Worm (Caenorhabditis elegans) whole organism, L1 larva: Measurements from ENCODE around the gene F37A8.5.

Experiments
- C16A3.4 ChIP-seq: fragments of 150-350 bp; optimal IDR thresholded peaks from 2 replicates; lab custom pipeline; 2014; ENCODE audit warnings: missing biosample characterization, missing genetic modification characterization
- F16B12.6 ChIP-seq: fragments of 150-350 bp; optimal IDR thresholded peaks from 2 replicates; lab custom pipeline; 2014; ENCODE audit warnings: missing biosample characterization, missing genetic modification characterization
- aly-2 ChIP-seq: fragments of 150-350 bp; optimal IDR thresholded peaks from 2 replicates; lab custom pipeline; 2014; ENCODE audit warnings: missing biosample characterization, missing genetic modification characterization
- blmp-1 ChIP-seq: fragments of 150-350 bp; optimal IDR thresholded peaks from 2 replicates; lab custom pipeline; 2014; ENCODE audit warnings: missing biosample characterization, missing genetic modification characterization
- ceh-63 ChIP-seq: fragments of 200-800 bp; sonication (Bioruptor generic); optimal IDR thresholded peaks from 2 replicates; lab custom pipeline; 2018; ENCODE audit warnings: mild to moderate bottlenecking, missing genetic modification characterization, missing compliant biosample characterization
- ceh-8 ChIP-seq: fragments of 200-800 bp; sonication (Bioruptor generic); optimal IDR thresholded peaks from 2 replicates; lab custom pipeline; 2018; ENCODE audit warnings: mild to moderate bottlenecking, missing genetic modification characterization, moderate library complexity, missing compliant biosample characterization
- ceh-82 ChIP-seq, 3 experiments: fragments of 150-350 bp in 1 of 3; sonication (generic microtip) in 2 of 3; optimal IDR thresholded peaks; 2 replicates each; lab custom pipeline; 2014 to 2017; ENCODE audit warnings: missing biosample characterization in 3 of 3, missing genetic modification characterization in 3 of 3
- ces-1 ChIP-seq: fragments of 150-350 bp; optimal IDR thresholded peaks from 2 replicates; lab custom pipeline; 2014; ENCODE audit warnings: missing biosample characterization, missing genetic modification reagents, missing genetic modification characterization
- dpl-1 ChIP-seq, 3 experiments: fragments of 150-350 bp in 2 of 3; sonication (generic microtip) in 1 of 3; optimal IDR thresholded peaks; 2 replicates each; lab custom pipeline; 2014 to 2017; ENCODE audit warnings: missing biosample characterization in 3 of 3, missing genetic modification characterization in 3 of 3, missing genetic modification reagents in 3 of 3
- dsc-1 ChIP-seq: sonication (generic microtip); optimal IDR thresholded peaks from 2 replicates; lab custom pipeline; 2016; ENCODE audit warnings: mild to moderate bottlenecking, missing genetic modification characterization, missing compliant biosample characterization
- efl-1 ChIP-seq, 4 experiments: fragments of 150-350 bp; optimal IDR thresholded peaks in 3 of 4; peaks in 1 of 4; 1 replicate in 1 of 4; 2 replicates in 3 of 4; lab custom pipeline; 2014; ENCODE audit warnings: missing biosample characterization in 2 of 4, missing genetic modification characterization in 2 of 4, missing genetic modification reagents in 2 of 4
- egl-27 ChIP-seq, 2 experiments: fragments of 150-350 bp in 1 of 2; sonication (generic microtip); optimal IDR thresholded peaks; 3 replicates each; lab custom pipeline; 2017 to 2018; ENCODE audit warnings: missing biosample characterization in 2 of 2, missing genetic modification characterization in 2 of 2, missing genetic modification reagents in 2 of 2
- elt-2 ChIP-seq: sonication (generic microtip); optimal IDR thresholded peaks from 2 replicates; lab custom pipeline; 2016; ENCODE audit warnings: missing genetic modification characterization, mild to moderate bottlenecking, inconsistent platforms, missing compliant biosample characterization, missing genetic modification reagents
- elt-3 ChIP-seq, 6 experiments: fragments of 150-350 bp in 1 of 6; sonication (generic microtip); optimal IDR thresholded peaks; 2 replicates each; lab custom pipeline; 2017 to 2018; ENCODE audit warnings: missing biosample characterization in 6 of 6, missing genetic modification characterization in 6 of 6, inconsistent platforms in 1 of 6
- fkh-4 ChIP-seq: sonication (generic microtip); optimal IDR thresholded peaks from 2 replicates; lab custom pipeline; 2016; ENCODE audit warnings: missing compliant biosample characterization, missing genetic modification characterization, borderline replicate concordance
- fkh-8 ChIP-seq: sonication (generic microtip); optimal IDR thresholded peaks from 2 replicates; lab custom pipeline; 2016; ENCODE audit warnings: mild to moderate bottlenecking, missing genetic modification characterization, missing compliant biosample characterization
- fos-1 ChIP-seq: fragments of 150-350 bp; optimal IDR thresholded peaks from 2 replicates; lab custom pipeline; 2014; ENCODE audit warnings: missing biosample characterization, missing genetic modification characterization
- hpl-2 ChIP-seq: fragments of 150-350 bp; optimal IDR thresholded peaks from 2 replicates; lab custom pipeline; 2014; ENCODE audit warnings: missing biosample characterization, missing genetic modification reagents, missing genetic modification characterization
- irx-1 ChIP-seq: sonication (generic microtip); optimal IDR thresholded peaks from 2 replicates; lab custom pipeline; 2016; ENCODE audit warnings: missing genetic modification characterization, missing compliant biosample characterization
- isw-1 ChIP-seq: fragments of 200-800 bp; sonication (Bioruptor generic); IDR thresholded peaks from 2 replicates; pipeline ENCODE4 v1.3.6; 2022; ENCODE audit warnings: missing genetic modification characterization, missing compliant biosample characterization
- lin-14 ChIP-seq: fragments of 200-800 bp; sonication (Bioruptor generic); optimal IDR thresholded peaks from 2 replicates; lab custom pipeline; 2018; ENCODE audit warnings: mild to moderate bottlenecking, missing genetic modification characterization, moderate library complexity, missing compliant biosample characterization
- lin-15B ChIP-seq: fragments of 150-350 bp; sonication (generic microtip); optimal IDR thresholded peaks from 3 replicates; lab custom pipeline; 2014; ENCODE audit warnings: missing biosample characterization, missing genetic modification characterization
- lin-35 ChIP-seq, 2 experiments: fragments of 150-350 bp; optimal IDR thresholded peaks; 2 replicates each; lab custom pipeline; 2014; ENCODE audit warnings: missing biosample characterization in 2 of 2, missing genetic modification characterization in 2 of 2, missing genetic modification reagents in 2 of 2
- lsy-2 ChIP-seq, 2 experiments: fragments of 150-350 bp; optimal IDR thresholded peaks; 2 replicates each; lab custom pipeline; 2014; ENCODE audit warnings: missing biosample characterization in 2 of 2, missing genetic modification characterization in 2 of 2
- mab-9 ChIP-seq: fragments of 200-800 bp; sonication (Bioruptor generic); IDR thresholded peaks from 2 replicates; pipeline ENCODE4 v1.3.6; 2022; ENCODE audit warnings: missing genetic modification reagents, missing genetic modification characterization, missing compliant biosample characterization
- nhr-19 ChIP-seq: fragments of 200-800 bp; sonication (Bioruptor generic); conservative IDR thresholded peaks from 2 replicates; pipeline ENCODE4 v1.3.6; 2022; ENCODE audit warnings: missing genetic modification characterization, missing compliant biosample characterization
- nhr-47 ChIP-seq: sonication (generic microtip); optimal IDR thresholded peaks from 2 replicates; lab custom pipeline; 2016; ENCODE audit warnings: mild to moderate bottlenecking, missing genetic modification characterization, moderate library complexity, missing compliant biosample characterization
- nhr-71 ChIP-seq: sonication (generic microtip); optimal IDR thresholded peaks from 2 replicates; lab custom pipeline; 2016; ENCODE audit warnings: mild to moderate bottlenecking, missing genetic modification characterization, moderate library complexity, missing compliant biosample characterization
- nhr-77 ChIP-seq: fragments of 150-350 bp; optimal IDR thresholded peaks from 2 replicates; lab custom pipeline; 2014; ENCODE audit warnings: missing biosample characterization, missing genetic modification characterization
- nhr-85 ChIP-seq: sonication (generic microtip); peaks from one replicate; lab custom pipeline; 2016; ENCODE audit warnings: missing genetic modification characterization, inconsistent platforms, missing compliant biosample characterization
- pag-3 ChIP-seq: sonication (generic microtip); optimal IDR thresholded peaks from 2 replicates; lab custom pipeline; 2017; ENCODE audit warnings: missing genetic modification characterization, mild to moderate bottlenecking, missing compliant biosample characterization, antibody characterized with exemption, borderline replicate concordance; ENCODE audit not compliant: insufficient read depth
- rnt-1 ChIP-seq: sonication (generic microtip); optimal IDR thresholded peaks from 2 replicates; lab custom pipeline; 2016; ENCODE audit warnings: mild to moderate bottlenecking, missing genetic modification characterization, moderate library complexity, missing compliant biosample characterization
- skn-1 ChIP-seq: fragments of 150-350 bp; optimal IDR thresholded peaks from 2 replicates; lab custom pipeline; 2014; ENCODE audit warnings: missing biosample characterization, missing genetic modification characterization
- snpc-4 ChIP-seq: fragments of 150-350 bp; optimal IDR thresholded peaks from 2 replicates; lab custom pipeline; 2014; ENCODE audit warnings: missing biosample characterization, missing genetic modification characterization
- snu-23 ChIP-seq: sonication (generic microtip); optimal IDR thresholded peaks from 2 replicates; lab custom pipeline; 2016; ENCODE audit warnings: missing genetic modification characterization, missing compliant biosample characterization
- unc-130 ChIP-seq: fragments of 150-350 bp; optimal IDR thresholded peaks from 2 replicates; lab custom pipeline; 2017; ENCODE audit warnings: missing biosample characterization, missing genetic modification characterization, inconsistent platforms
- vab-15 ChIP-seq: sonication (generic microtip); optimal IDR thresholded peaks from 2 replicates; lab custom pipeline; 2017; ENCODE audit warnings: missing genotype, mild to moderate bottlenecking, missing genetic modification characterization, missing compliant biosample characterization
- xbp-1 ChIP-seq: sonication (generic microtip); optimal IDR thresholded peaks from 2 replicates; lab custom pipeline; 2016; ENCODE audit warnings: missing genetic modification characterization, missing compliant biosample characterization

Gene F37A8.5

DNA sequence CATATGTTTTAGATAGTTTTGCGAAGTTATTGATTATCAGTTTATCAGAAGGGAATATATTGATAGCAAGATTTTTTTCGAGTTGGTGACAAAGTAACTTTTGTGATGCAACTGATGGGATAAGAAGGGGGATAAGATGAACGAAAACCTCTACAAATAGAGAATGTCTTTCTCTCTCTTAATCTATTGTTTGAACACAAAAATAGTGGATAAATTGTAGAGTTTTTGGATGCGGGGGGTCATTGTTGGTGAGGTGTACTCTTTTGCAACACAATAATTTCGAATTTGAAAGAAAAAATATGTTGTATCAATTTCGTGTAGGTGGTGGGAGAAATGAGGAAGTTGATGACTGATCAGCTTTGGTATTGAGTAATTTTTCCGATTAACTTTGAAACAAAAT lies 30.3 kb upstream of the F37A8.5 start, which contains the start of gene ZK1058.9:
TSS of gene ZK1058.9 (minus strand) at position 101 of the 400 bp plus-strand sequence.
- TF ChIP-seq F16B12.6 (tag; lab: Kevin White, UChicago) (no peak), efl-1 (optimal IDR thresholded peaks at IDR 0.05; lab: Kevin White, UChicago) (no peak), efl-1 (GFP tag; optimal IDR thresholded peaks at IDR 0.05 in 1 of 2; lab: Kevin White, UChicago) (peak in 1 of 2 experiments; percentile 83)

DNA sequence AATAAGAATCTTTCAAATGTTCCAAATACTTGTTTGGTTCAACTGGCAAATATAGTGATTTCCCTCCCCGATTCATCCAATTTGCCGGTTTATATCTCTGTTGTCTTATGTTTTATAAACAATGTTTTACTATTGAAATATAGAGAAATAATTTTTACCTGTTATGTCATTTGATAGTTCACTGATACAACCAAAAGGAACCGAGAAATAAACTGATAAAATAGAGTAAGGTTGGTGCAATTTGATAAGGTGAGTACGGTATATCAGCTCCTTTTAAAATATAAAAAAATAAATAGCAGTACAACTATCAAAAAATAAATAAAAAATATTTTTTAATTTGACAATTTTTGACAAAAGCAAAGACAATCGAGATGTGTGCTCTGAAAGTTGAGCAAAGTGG lies 29.6 kb upstream of the F37A8.5 start:
- no peak for TF ChIP-seq fos-1 (tag; lab: Kevin White, UChicago)
- TF ChIP-seq vab-15 = no peak
- TF ChIP-seq lin-15B (tag; lab: Kevin White, UChicago) = no peak
- TF ChIP-seq nhr-77 = no peak
- no peak for TF ChIP-seq xbp-1 (tag; lab: Kevin White, UChicago)
- no peak for TF ChIP-seq aly-2 (tag; lab: Kevin White, UChicago)
- no peak for TF ChIP-seq ces-1 (GFP tag; lab: Kevin White, UChicago)
- TF ChIP-seq, all 84 proteins: peak for 0

DNA sequence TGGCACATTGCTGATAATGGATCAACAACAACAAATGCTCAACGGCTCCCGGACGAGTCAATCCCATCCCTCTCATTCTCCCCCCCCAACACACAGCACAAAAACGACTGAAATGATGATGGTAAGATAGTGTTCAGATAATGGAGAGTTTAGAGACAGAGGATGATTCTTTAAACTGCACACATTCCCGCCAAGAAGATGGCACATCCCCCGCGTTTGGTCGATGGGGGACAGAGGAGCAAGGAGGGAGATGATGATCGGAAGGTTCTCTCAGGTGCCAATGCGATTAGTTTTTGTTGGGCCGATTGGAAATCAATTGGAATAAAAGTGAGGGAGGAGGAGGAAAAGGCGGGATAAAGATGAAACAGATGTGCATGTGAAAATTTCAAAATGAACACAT lies 29.0 kb upstream of the F37A8.5 start:
- TF ChIP-seq unc-130 (tag; lab: Kevin White, UChicago) = peak; percentile 65
- TF ChIP-seq fkh-4 (tag; lab: Kevin White, UChicago) = no peak
- peak; percentile 92 for TF ChIP-seq pag-3 (tag; lab: Kevin White, UChicago)
- TF ChIP-seq lin-35 (GFP tag; optimal IDR thresholded peaks at IDR 0.05; lab: Kevin White, UChicago) = peak in 1 of 2 experiments; percentile 30
- TF ChIP-seq ceh-8 (GFP tag; lab: Kevin White, UChicago) = no peak
- no peak for TF ChIP-seq irx-1 (tag; lab: Kevin White, UChicago)
- TF ChIP-seq nhr-47 (tag; lab: Kevin White, UChicago) = no peak
- no peak for TF ChIP-seq fkh-8
- TF ChIP-seq nhr-77 = no peak
- peak; percentile 51 for TF ChIP-seq dsc-1 (tag; lab: Kevin White, UChicago)
- no peak for TF ChIP-seq egl-27 (tag; optimal IDR thresholded peaks at IDR 0.05; lab: Kevin White, UChicago)
- peak; percentile 43; the same call in 1 of the 2 replicates for TF ChIP-seq nhr-19
- no peak for TF ChIP-seq ceh-63 (GFP tag; lab: Kevin White, UChicago)
- TF ChIP-seq hpl-2 (GFP tag; lab: Kevin White, UChicago) = no peak
- peak; percentile 79 for TF ChIP-seq lin-14 (GFP tag; lab: Kevin White, UChicago)
- TF ChIP-seq blmp-1 (tag; lab: Kevin White, UChicago) = no peak
- peak; percentile 25 for TF ChIP-seq snu-23 (GFP tag; lab: Kevin White, UChicago)
- TF ChIP-seq C16A3.4 = no peak
- TF ChIP-seq nhr-71 (tag; lab: Kevin White, UChicago) = peak; percentile 61
- no peak for TF ChIP-seq isw-1
- TF ChIP-seq nhr-85 (tag; lab: Kevin White, UChicago) = no peak
- TF ChIP-seq rnt-1 (tag; lab: Kevin White, UChicago) = peak; percentile 58
- TF ChIP-seq skn-1 (tag; lab: Kevin White, UChicago) = no peak
- peak; percentile 15 to 38 for TF ChIP-seq lsy-2 (tag; optimal IDR thresholded peaks at IDR 0.05; lab: Kevin White, UChicago)
- peak; percentile 9 to 44 for TF ChIP-seq efl-1 (optimal IDR thresholded peaks at IDR 0.05; lab: Kevin White, UChicago)
- peak; percentile 49 to 91 for TF ChIP-seq efl-1 (GFP tag; optimal IDR thresholded peaks at IDR 0.05 in 1 of 2; lab: Kevin White, UChicago)
- TF ChIP-seq elt-3 (tag; optimal IDR thresholded peaks at IDR 0.05; lab: Kevin White, UChicago) = no peak
- TF ChIP-seq snpc-4 (tag; lab: Kevin White, UChicago) = no peak
- peak in 2 of 3 experiments; percentile 18 to 27 for TF ChIP-seq dpl-1 (GFP tag; optimal IDR thresholded peaks at IDR 0.05; lab: Kevin White, UChicago)
- no peak for TF ChIP-seq mab-9 (GFP tag; lab: Robert Waterston, UW)
- no peak for TF ChIP-seq aly-2 (tag; lab: Kevin White, UChicago)
- TF ChIP-seq elt-2 (tag; lab: Kevin White, UChicago) = no peak
- no peak for TF ChIP-seq ceh-82 (tag; optimal IDR thresholded peaks at IDR 0.05; lab: Kevin White, UChicago)
